Worm (Caenorhabditis elegans) whole organism, L2 larva: ENCODE data around the gene tbc-14.

ENCODE experiments used
- C34F6.9 ChIP-seq: fragments of 150-350 bp; optimal IDR thresholded peaks from 2 replicates; lab custom pipeline; 2014; ENCODE audit warnings: missing biosample characterization, missing genetic modification characterization
- F13H6.1 ChIP-seq: sonication (generic microtip); optimal IDR thresholded peaks from 2 replicates; lab custom pipeline; 2016; ENCODE audit warnings: missing genetic modification characterization, missing compliant biosample characterization
- R02D3.7 ChIP-seq: fragments of 150-350 bp; optimal IDR thresholded peaks from 2 replicates; lab custom pipeline; 2014; ENCODE audit warnings: missing biosample characterization, missing genetic modification characterization
- Y55F3AM.14 ChIP-seq: fragments of 200-800 bp; sonication (Bioruptor generic); optimal IDR thresholded peaks from 2 replicates; lab custom pipeline; 2018; ENCODE audit warnings: mild to moderate bottlenecking, missing genetic modification characterization, missing compliant biosample characterization
- ZK546.5 ChIP-seq: sonication (generic microtip); optimal IDR thresholded peaks from 2 replicates; lab custom pipeline; 2017; ENCODE audit warnings: missing biosample characterization, missing genetic modification characterization
- alr-1 ChIP-seq: fragments of 150-350 bp; optimal IDR thresholded peaks from 2 replicates; lab custom pipeline; 2014; ENCODE audit warnings: missing biosample characterization, missing genetic modification characterization
- ama-1 ChIP-seq: fragments of 150-350 bp; optimal IDR thresholded peaks from 2 replicates; lab custom pipeline; 2018; ENCODE audit warnings: inconsistent platforms
- blmp-1 ChIP-seq: sonication (generic microtip); optimal IDR thresholded peaks from 2 replicates; lab custom pipeline; 2017; ENCODE audit warnings: missing genetic modification characterization, mild to moderate bottlenecking, missing compliant biosample characterization, antibody characterized with exemption, moderate library complexity; ENCODE audit not compliant: insufficient read depth
- ceh-16 ChIP-seq: fragments of 150-350 bp; optimal IDR thresholded peaks from 2 replicates; lab custom pipeline; 2014; ENCODE audit warnings: missing biosample characterization, missing genetic modification characterization
- ceh-82 ChIP-seq: fragments of 150-350 bp; optimal IDR thresholded peaks from 2 replicates; lab custom pipeline; 2014; ENCODE audit warnings: missing biosample characterization, missing genetic modification characterization
- crh-2 ChIP-seq: sonication (generic microtip); optimal IDR thresholded peaks from 2 replicates; lab custom pipeline; 2017; ENCODE audit warnings: missing biosample characterization, missing genetic modification characterization
- dmd-4 ChIP-seq: sonication (generic microtip); optimal IDR thresholded peaks from 2 replicates; lab custom pipeline; 2017; ENCODE audit warnings: missing biosample characterization, missing genetic modification characterization
- elt-1 ChIP-seq: fragments of 150-350 bp; optimal IDR thresholded peaks from 2 replicates; lab custom pipeline; 2014; ENCODE audit warnings: missing biosample characterization, missing genetic modification characterization
- elt-3 ChIP-seq: sonication (generic microtip); optimal IDR thresholded peaks from 2 replicates; lab custom pipeline; 2017; ENCODE audit warnings: missing biosample characterization, missing genetic modification characterization
- fos-1 ChIP-seq: fragments of 150-350 bp; optimal IDR thresholded peaks from 2 replicates; lab custom pipeline; 2014; ENCODE audit warnings: missing biosample characterization, missing genetic modification characterization
- gmeb-1 ChIP-seq: fragments of 150-350 bp; optimal IDR thresholded peaks from 2 replicates; lab custom pipeline; 2014; ENCODE audit warnings: missing biosample characterization, missing genetic modification characterization
- lin-11 ChIP-seq: fragments of 150-350 bp; sonication (generic microtip); optimal IDR thresholded peaks from 2 replicates; lab custom pipeline; 2014; ENCODE audit warnings: missing biosample characterization, missing genetic modification characterization, inconsistent platforms, mixed read lengths
- lin-13 ChIP-seq: fragments of 150-350 bp; optimal IDR thresholded peaks from 2 replicates; lab custom pipeline; 2014; ENCODE audit warnings: missing biosample characterization, missing genetic modification reagents, missing genetic modification characterization
- lin-39 ChIP-seq: fragments of 150-350 bp; optimal IDR thresholded peaks from 2 replicates; lab custom pipeline; 2014; ENCODE audit warnings: missing biosample characterization, missing genetic modification reagents, missing genetic modification characterization
- lsy-2 ChIP-seq, 2 experiments: fragments of 150-350 bp in 1 of 2; sonication (generic microtip) in 1 of 2; optimal IDR thresholded peaks; 2 replicates each; lab custom pipeline; 2014 to 2017; ENCODE audit warnings: missing biosample characterization in 2 of 2, missing genetic modification characterization in 2 of 2
- mab-5 ChIP-seq: fragments of 150-350 bp; optimal IDR thresholded peaks from 2 replicates; lab custom pipeline; 2014; ENCODE audit warnings: missing biosample characterization, missing genetic modification characterization
- mbf-1 ChIP-seq: sonication (generic microtip); optimal IDR thresholded peaks from 2 replicates; lab custom pipeline; 2017; ENCODE audit warnings: missing biosample characterization, missing genetic modification characterization
- mdl-1 ChIP-seq, 2 experiments: fragments of 150-350 bp in 1 of 2; sonication (generic microtip) in 1 of 2; optimal IDR thresholded peaks; 2 replicates each; lab custom pipeline; 2017; ENCODE audit warnings: missing biosample characterization in 2 of 2, missing genetic modification characterization in 2 of 2
- nhr-10 ChIP-seq: sonication (generic microtip); optimal IDR thresholded peaks from 2 replicates; lab custom pipeline; 2017; ENCODE audit warnings: missing biosample characterization, missing genetic modification characterization
- nhr-11 ChIP-seq: fragments of 150-350 bp; optimal IDR thresholded peaks from 2 replicates; lab custom pipeline; 2014; ENCODE audit warnings: missing biosample characterization, missing genetic modification characterization
- nhr-12 ChIP-seq: fragments of 150-350 bp; optimal IDR thresholded peaks from 2 replicates; lab custom pipeline; 2014; ENCODE audit warnings: missing biosample characterization, missing genetic modification characterization
- nhr-129 ChIP-seq: fragments of 150-350 bp; optimal IDR thresholded peaks from 2 replicates; lab custom pipeline; 2014; ENCODE audit warnings: missing biosample characterization, missing genetic modification characterization
- nhr-23 ChIP-seq: fragments of 150-350 bp; optimal IDR thresholded peaks from 2 replicates; lab custom pipeline; 2014; ENCODE audit warnings: missing biosample characterization, missing genetic modification reagents, missing genetic modification characterization
- nhr-237 ChIP-seq: fragments of 150-350 bp; optimal IDR thresholded peaks from 2 replicates; lab custom pipeline; 2014; ENCODE audit warnings: missing biosample characterization, missing genetic modification characterization
- nhr-6 ChIP-seq: fragments of 150-350 bp; optimal IDR thresholded peaks from 2 replicates; lab custom pipeline; 2014; ENCODE audit warnings: missing biosample characterization, missing genetic modification characterization
- nhr-77 ChIP-seq: fragments of 150-350 bp; optimal IDR thresholded peaks from 2 replicates; lab custom pipeline; 2014; ENCODE audit warnings: missing biosample characterization, missing genetic modification characterization
- peb-1 ChIP-seq: fragments of 150-350 bp; optimal IDR thresholded peaks from 2 replicates; lab custom pipeline; 2014; ENCODE audit warnings: missing biosample characterization, missing genetic modification characterization
- sem-4 ChIP-seq: fragments of 150-350 bp; optimal IDR thresholded peaks from 2 replicates; lab custom pipeline; 2014; ENCODE audit warnings: missing biosample characterization, missing genetic modification reagents, missing genetic modification characterization
- skn-1 ChIP-seq: sonication (generic microtip); optimal IDR thresholded peaks from 2 replicates; lab custom pipeline; 2017; ENCODE audit warnings: missing biosample characterization, missing genetic modification characterization
- sma-3 ChIP-seq: sonication (generic microtip); optimal IDR thresholded peaks from 2 replicates; lab custom pipeline; 2016; ENCODE audit warnings: missing genetic modification reagents, missing genetic modification characterization, missing compliant biosample characterization
- sma-9 ChIP-seq, 2 experiments: fragments of 150-350 bp in 1 of 2; sonication (generic microtip) in 1 of 2; optimal IDR thresholded peaks; 2 replicates each; lab custom pipeline; 2014 to 2016; ENCODE audit warnings: missing genetic modification characterization in 2 of 2, mild to moderate bottlenecking in 1 of 2, missing biosample characterization in 1 of 2, missing compliant biosample characterization in 1 of 2, missing genetic modification reagents in 1 of 2, moderate library complexity in 1 of 2
- snpc-4 ChIP-seq: fragments of 150-350 bp; optimal IDR thresholded peaks from 2 replicates; lab custom pipeline; 2014; ENCODE audit warnings: missing biosample characterization, missing genetic modification characterization
- unc-39 ChIP-seq: fragments of 150-350 bp; optimal IDR thresholded peaks from 2 replicates; lab custom pipeline; 2014; ENCODE audit warnings: missing biosample characterization, missing genetic modification characterization
- unc-55 ChIP-seq: fragments of 150-350 bp; sonication (generic microtip); optimal IDR thresholded peaks from 3 replicates; lab custom pipeline; 2014; ENCODE audit warnings: missing biosample characterization, missing genetic modification reagents, missing genetic modification characterization
- unc-62 ChIP-seq: fragments of 150-350 bp; optimal IDR thresholded peaks from 2 replicates; lab custom pipeline; 2014; ENCODE audit warnings: missing biosample characterization, missing genetic modification reagents, missing genetic modification characterization
- zag-1 ChIP-seq: fragments of 150-350 bp; optimal IDR thresholded peaks from 2 replicates; lab custom pipeline; 2014; ENCODE audit warnings: missing biosample characterization, missing genetic modification characterization
- ztf-1 ChIP-seq: fragments of 200-800 bp; sonication (Bioruptor generic); conservative IDR thresholded peaks from 2 replicates; pipeline ENCODE4 v1.3.6; 2022; ENCODE audit warnings: missing genetic modification characterization, missing compliant biosample characterization
- ztf-11 ChIP-seq: sonication (generic microtip); optimal IDR thresholded peaks from 2 replicates; lab custom pipeline; 2017; ENCODE audit warnings: missing biosample characterization, missing genetic modification characterization
- ztf-4 ChIP-seq: fragments of 150-350 bp; optimal IDR thresholded peaks from 2 replicates; lab custom pipeline; 2014; ENCODE audit warnings: missing biosample characterization, missing genetic modification characterization

The tbc-14 gene

ce11 chrII:13456622-13457021, 9.2 kb upstream of the tbc-14 start:
- TF ChIP-seq ztf-4 (tag; lab: Kevin White, UChicago) (no peak), skn-1 (no peak), crh-2 (tag; lab: Kevin White, UChicago) (peak; percentile 5), C34F6.9 (tag; lab: Kevin White, UChicago) (peak; percentile 48), unc-55 (GFP tag; lab: Kevin White, UChicago) (peak; percentile 29), mab-5 (tag; lab: Kevin White, UChicago) (no peak), sma-9 (GFP tag; optimal IDR thresholded peaks at IDR 0.05; lab: Kevin White, UChicago) (peak; percentile 24), sma-9 (tag; optimal IDR thresholded peaks at IDR 0.05; lab: Kevin White, UChicago) (no peak), lin-11 (tag; lab: Kevin White, UChicago) (no peak), snpc-4 (peak; percentile 58), peb-1 (no peak), nhr-129 (tag; lab: Kevin White, UChicago) (peak; percentile 27), alr-1 (tag; lab: Kevin White, UChicago) (no peak), fos-1 (tag; lab: Kevin White, UChicago) (peak; percentile 22), F13H6.1 (tag; lab: Kevin White, UChicago) (peak; percentile 20)

- no peak for TF ChIP-seq Y55F3AM.14 (GFP tag; lab: Kevin White, UChicago)
- TF ChIP-seq ztf-1 (GFP tag; lab: Robert Waterston, UW): no peak
- no peak for TF ChIP-seq elt-1 (tag; lab: Kevin White, UChicago)
- no peak for TF ChIP-seq fos-1 (tag; lab: Kevin White, UChicago)
- no peak for TF ChIP-seq zag-1 (tag; lab: Kevin White, UChicago)
- no peak for TF ChIP-seq sem-4 (tag; lab: Kevin White, UChicago)
- no peak for TF ChIP-seq crh-2 (tag; lab: Kevin White, UChicago)
These were observed 7.4 kb upstream of the tbc-14 start for ce11 chrII:13454839-13455238.

ce11 chrII:13451321-13451720, 3.9 kb upstream of the tbc-14 start:
- no peak for TF ChIP-seq ztf-11 (tag; lab: Kevin White, UChicago)
- no peak for TF ChIP-seq alr-1 (tag; lab: Kevin White, UChicago)
- no peak for TF ChIP-seq nhr-129 (tag; lab: Kevin White, UChicago)
- TF ChIP-seq nhr-77 (tag; lab: Kevin White, UChicago): no peak
- no peak for TF ChIP-seq R02D3.7 (tag; lab: Kevin White, UChicago)
- TF ChIP-seq blmp-1 (tag; lab: Kevin White, UChicago): no peak
- no peak for TF ChIP-seq dmd-4 (tag; lab: Kevin White, UChicago)
- TF ChIP-seq lin-39 (tag; lab: Kevin White, UChicago): no peak
- no peak for TF ChIP-seq sma-9 (GFP tag; optimal IDR thresholded peaks at IDR 0.05; lab: Kevin White, UChicago)
- TF ChIP-seq sma-9 (tag; optimal IDR thresholded peaks at IDR 0.05; lab: Kevin White, UChicago): no peak
- TF ChIP-seq mbf-1 (tag; lab: Kevin White, UChicago): no peak
- no peak for TF ChIP-seq lin-11 (tag; lab: Kevin White, UChicago)
- TF ChIP-seq lin-13: no peak
- no peak for TF ChIP-seq sma-3 (GFP tag; lab: Kevin White, UChicago)
- no peak for TF ChIP-seq elt-3 (tag; lab: Kevin White, UChicago)
- TF ChIP-seq ZK546.5 (tag; lab: Kevin White, UChicago): no peak
- no peak for TF ChIP-seq nhr-23 (tag; lab: Kevin White, UChicago)

ce11 chrII:13447668-13448067, 275 bp upstream of the tbc-14 start:
- TF ChIP-seq ztf-11 (tag; lab: Kevin White, UChicago) (no peak), peb-1 (no peak), nhr-12 (tag; lab: Kevin White, UChicago) (peak; percentile 18), nhr-11 (no peak), C34F6.9 (tag; lab: Kevin White, UChicago) (peak; percentile 97), ztf-1 (GFP tag; lab: Robert Waterston, UW) (no peak), nhr-6 (tag; lab: Kevin White, UChicago) (peak; percentile 81), mdl-1 (tag; optimal IDR thresholded peaks at IDR 0.05; lab: Kevin White, UChicago) (peak in 1 of 2 experiments; percentile 54), blmp-1 (tag; lab: Kevin White, UChicago) (peak; percentile 7), unc-62 (no peak), ceh-16 (tag; lab: Kevin White, UChicago) (no peak), ZK546.5 (tag; lab: Kevin White, UChicago) (no peak), nhr-23 (tag; lab: Kevin White, UChicago) (no peak), unc-55 (GFP tag; lab: Kevin White, UChicago) (peak; percentile 96), elt-3 (tag; lab: Kevin White, UChicago) (no peak), alr-1 (tag; lab: Kevin White, UChicago) (no peak), gmeb-1 (tag; lab: Kevin White, UChicago) (peak; percentile 84), sem-4 (tag; lab: Kevin White, UChicago) (peak; percentile 57), lsy-2 (tag; optimal IDR thresholded peaks at IDR 0.05; lab: Kevin White, UChicago) (peak; percentile 65 to 92), fos-1 (tag; lab: Kevin White, UChicago) (peak; percentile 90), ceh-82 (peak; percentile 6), ama-1 (lab: Kevin White, UChicago) (peak; percentile 37), nhr-237 (tag; lab: Kevin White, UChicago) (no peak), nhr-10 (no peak), nhr-129 (tag; lab: Kevin White, UChicago) (peak; percentile 91), lin-13 (peak; percentile 92), ztf-4 (tag; lab: Kevin White, UChicago) (peak; percentile 69), mbf-1 (tag; lab: Kevin White, UChicago) (no peak), lin-11 (tag; lab: Kevin White, UChicago) (peak; percentile 60), elt-1 (tag; lab: Kevin White, UChicago) (no peak), F13H6.1 (tag; lab: Kevin White, UChicago) (peak; percentile 66), unc-39 (tag; lab: Kevin White, UChicago) (no peak)
